Worm (Caenorhabditis elegans): ENCODE data around the gene srlf-33.

DNA sequence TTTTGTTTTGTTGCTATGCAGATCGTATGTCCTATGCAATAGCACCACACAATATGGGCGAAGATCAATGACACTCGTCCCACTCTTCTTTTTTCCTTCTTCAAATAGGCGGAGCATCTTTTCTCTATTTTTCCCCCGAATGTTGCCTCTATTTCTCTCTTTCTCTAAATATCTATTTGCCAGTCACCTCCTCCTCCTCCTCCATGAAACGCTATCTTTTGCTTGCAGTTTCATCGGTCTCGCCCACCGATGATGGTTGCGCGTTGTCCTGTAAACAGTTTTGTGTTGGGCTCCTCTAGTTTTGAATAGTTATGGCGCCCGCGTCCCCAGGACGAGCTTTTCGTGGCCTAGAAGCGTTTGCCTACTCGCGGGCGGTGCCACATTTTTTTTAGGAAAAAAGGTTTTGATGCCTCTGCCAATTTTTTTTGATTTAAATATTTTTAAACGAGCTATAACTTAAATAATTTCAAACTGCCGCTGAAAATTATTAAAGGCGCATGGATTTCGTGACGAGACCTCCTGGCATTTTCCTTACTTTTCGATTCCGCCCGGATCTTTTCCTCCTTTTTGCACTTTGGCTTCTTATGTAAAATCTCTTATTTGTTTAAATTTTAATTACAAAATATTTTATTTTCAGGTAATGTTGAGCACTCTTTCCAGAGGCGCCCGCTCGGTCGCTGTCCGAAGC is 27.5 kb upstream of the srlf-33 start, which contains the start of gene gdh-1:
- TF ChIP-seq ama-1 (optimal IDR thresholded peaks at IDR 0.05) (no peak), aly-1 (tag; optimal IDR thresholded peaks at IDR 0.05) (no peak), B0310.2 (tag; optimal IDR thresholded peaks at IDR 0.05) (no peak), hmg-4 (GFP tag; optimal IDR thresholded peaks at IDR 0.05) (no peak), tbx-37 (GFP tag; conservative IDR thresholded peaks at IDR 0.05) (no peak)

All from whole organism, early embryonic.